Worm (Caenorhabditis elegans): ENCODE results near the gene K07H8.7.

The K07H8.7 gene

DNA sequence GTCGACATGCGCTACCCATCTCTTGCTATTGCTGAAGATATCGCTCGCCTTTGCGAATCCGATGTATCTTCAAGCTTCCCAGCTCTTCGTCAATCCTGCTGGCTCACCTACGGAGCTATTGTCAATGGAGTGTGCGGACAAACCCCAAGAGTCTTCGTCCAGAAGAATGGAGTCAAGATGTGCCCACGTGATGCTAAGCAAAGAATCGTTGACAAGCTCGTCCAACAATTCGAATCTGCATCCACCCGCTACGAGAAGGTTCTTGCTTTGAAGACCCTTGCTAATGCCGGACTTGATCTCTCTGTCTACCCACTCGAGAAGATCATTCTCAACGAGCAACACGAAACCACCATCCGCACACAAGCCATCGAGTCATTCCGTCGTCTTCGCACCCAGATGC is 2.9 kb upstream of the K07H8.7 start:
- TF ChIP-seq ces-1 (GFP tag; optimal IDR thresholded peaks at IDR 0.05), result no peak
- no peak for TF ChIP-seq spr-3 (GFP tag; optimal IDR thresholded peaks at IDR 0.05)
- TF ChIP-seq lin-38 (GFP tag; IDR thresholded peaks at IDR 0.05), result peak; percentile 3; the same call in 1 of the 2 replicates
- no peak for TF ChIP-seq Y48G9A.11 (GFP tag; IDR thresholded peaks at IDR 0.05)
- TF ChIP-seq mdt-29 (GFP tag; IDR thresholded peaks at IDR 0.05), result 0 out of 2 replicates have a peak, but pooled peaks have one; percentile 19
- no peak for TF ChIP-seq lin-39 (tag; optimal IDR thresholded peaks at IDR 0.05)
- peak; percentile 45 for TF ChIP-seq aha-1 (tag)

ce11 chrIV:8260848-8261638 is 1.2 kb upstream of the K07H8.7 start, which contains the start of gene vit-6:
vit-6 (plus strand) TSS chrIV:8261157.
- TF ChIP-seq F26F4.8 (GFP tag; conservative IDR thresholded peaks at IDR 0.05), result no peak
- no peak for TF ChIP-seq F49E8.2 (tag; optimal IDR thresholded peaks at IDR 0.05; ENCODE audit: borderline replicate concordance)
- no peak for TF ChIP-seq unc-62 (GFP tag; optimal IDR thresholded peaks at IDR 0.05 in 1 of 2)
- no peak for TF ChIP-seq unc-62 (tag; optimal IDR thresholded peaks at IDR 0.05)
- no peak for TF ChIP-seq attf-4 (tag; optimal IDR thresholded peaks at IDR 0.05)
- no peak for TF ChIP-seq egl-27 (tag; optimal IDR thresholded peaks at IDR 0.05)
- no peak for TF ChIP-seq nhr-77 (tag; optimal IDR thresholded peaks at IDR 0.05)
- TF ChIP-seq duxl-1 (tag; optimal IDR thresholded peaks at IDR 0.05; ENCODE audit: poor library complexity), result no peak
- TF ChIP-seq ceh-44 (GFP tag; IDR thresholded peaks at IDR 0.05), result no peak
- no peak for TF ChIP-seq fkh-10 (GFP tag; optimal IDR thresholded peaks at IDR 0.05)
- TF ChIP-seq ceh-20 (GFP tag; IDR thresholded peaks at IDR 0.05), result no peak
- TF ChIP-seq nhr-28 (tag; optimal IDR thresholded peaks at IDR 0.05), result no peak
- no peak for TF ChIP-seq skn-1 (tag; optimal IDR thresholded peaks at IDR 0.05)
- no peak for TF ChIP-seq jun-1 (tag; optimal IDR thresholded peaks at IDR 0.05)
- no peak for TF ChIP-seq saeg-2 (GFP tag; IDR thresholded peaks at IDR 0.05)
- TF ChIP-seq hlh-11 (tag; optimal IDR thresholded peaks at IDR 0.05), result peak; percentile 44
- TF ChIP-seq lin-39 (tag; optimal IDR thresholded peaks at IDR 0.05), result no peak
- no peak for TF ChIP-seq daf-12 (tag; optimal IDR thresholded peaks at IDR 0.05)
- peak; percentile 36 for TF ChIP-seq ama-1 (optimal IDR thresholded peaks at IDR 0.05)
- TF ChIP-seq arid-1 (GFP tag; conservative IDR thresholded peaks at IDR 0.05), result no peak
- no peak for TF ChIP-seq dpl-1 (GFP tag; optimal IDR thresholded peaks at IDR 0.05)
- peak; percentile 69 for TF ChIP-seq set-16 (GFP tag; IDR thresholded peaks at IDR 0.05)
- no peak for TF ChIP-seq nhr-102 (tag; optimal IDR thresholded peaks at IDR 0.05)
- TF ChIP-seq nhr-237 (tag; optimal IDR thresholded peaks at IDR 0.05), result no peak
- TF ChIP-seq hif-1 (tag; optimal IDR thresholded peaks at IDR 0.05), result no peak
- no peak for TF ChIP-seq ztf-11 (tag; optimal IDR thresholded peaks at IDR 0.05)
- no peak for TF ChIP-seq hmg-1.1 (GFP tag; IDR thresholded peaks at IDR 0.05)
- no peak for TF ChIP-seq unc-130 (GFP tag; optimal IDR thresholded peaks at IDR 0.05)
- TF ChIP-seq nhr-76 (tag; optimal IDR thresholded peaks at IDR 0.05), result no peak
- TF ChIP-seq lin-13 (GFP tag; optimal IDR thresholded peaks at IDR 0.05), result no peak
- TF ChIP-seq dmd-8 (GFP tag; IDR thresholded peaks at IDR 0.05), result 0 out of 2 replicates have a peak, but pooled peaks have one; percentile 10
- TF ChIP-seq cey-2 (tag; optimal IDR thresholded peaks at IDR 0.05; ENCODE audit: borderline replicate concordance, insufficient read depth), result no peak
- peak; percentile 59; the same call in 1 of the 2 replicates for TF ChIP-seq egl-43 (GFP tag; IDR thresholded peaks at IDR 0.05)
- no peak for TF ChIP-seq ZK546.5 (tag; optimal IDR thresholded peaks at IDR 0.05)
- no peak for TF ChIP-seq nhr-10 (tag; optimal IDR thresholded peaks at IDR 0.05)
- TF ChIP-seq tra-1 (GFP tag; IDR thresholded peaks at IDR 0.05), result peak; percentile 62; the same call in 1 of the 2 replicates
- TF ChIP-seq Y105C5A.15 (GFP tag; IDR thresholded peaks at IDR 0.05), result no peak
- TF ChIP-seq lin-15B (tag; optimal IDR thresholded peaks at IDR 0.05), result no peak
- no peak for TF ChIP-seq nhr-25 (tag; optimal IDR thresholded peaks at IDR 0.05; ENCODE audit: borderline replicate concordance, insufficient read depth)
- no peak for TF ChIP-seq Y48G9A.11 (GFP tag; IDR thresholded peaks at IDR 0.05)
- peak in 1 of 2 experiments; percentile 11 for TF ChIP-seq daf-16 (GFP tag; optimal IDR thresholded peaks at IDR 0.05)
- TF ChIP-seq daf-16 (tag; optimal IDR thresholded peaks at IDR 0.05), result no peak
- TF ChIP-seq mes-2 (tag; optimal IDR thresholded peaks at IDR 0.05; ENCODE audit: poor library complexity, severe bottlenecking), result no peak

Measured in whole organism, L4 larva.